Worm (Caenorhabditis elegans) whole organism, L2 larva: ENCODE measurements around the gene oef-1.
A peak's percentile ranks its signal among the peaks of the same experiment; 100 is the strongest.

ENCODE experiments used
- C34F6.9 ChIP-seq: fragments of 150-350 bp; optimal IDR thresholded peaks from 2 replicates; lab custom pipeline; 2014; ENCODE audit warnings: missing biosample characterization, missing genetic modification characterization
- F13H6.1 ChIP-seq: sonication (generic microtip); optimal IDR thresholded peaks from 2 replicates; lab custom pipeline; 2016; ENCODE audit warnings: missing genetic modification characterization, missing compliant biosample characterization
- R02D3.7 ChIP-seq: fragments of 150-350 bp; optimal IDR thresholded peaks from 2 replicates; lab custom pipeline; 2014; ENCODE audit warnings: missing biosample characterization, missing genetic modification characterization
- Y55F3AM.14 ChIP-seq: fragments of 200-800 bp; sonication (Bioruptor generic); optimal IDR thresholded peaks from 2 replicates; lab custom pipeline; 2018; ENCODE audit warnings: mild to moderate bottlenecking, missing genetic modification characterization, missing compliant biosample characterization
- ZK546.5 ChIP-seq: sonication (generic microtip); optimal IDR thresholded peaks from 2 replicates; lab custom pipeline; 2017; ENCODE audit warnings: missing biosample characterization, missing genetic modification characterization
- aly-2 ChIP-seq: fragments of 150-350 bp; optimal IDR thresholded peaks from 2 replicates; lab custom pipeline; 2014; ENCODE audit warnings: missing biosample characterization, missing genetic modification characterization
- blmp-1 ChIP-seq: sonication (generic microtip); optimal IDR thresholded peaks from 2 replicates; lab custom pipeline; 2017; ENCODE audit warnings: missing genetic modification characterization, mild to moderate bottlenecking, missing compliant biosample characterization, antibody characterized with exemption, moderate library complexity; ENCODE audit not compliant: insufficient read depth
- ceh-82 ChIP-seq: fragments of 150-350 bp; optimal IDR thresholded peaks from 2 replicates; lab custom pipeline; 2014; ENCODE audit warnings: missing biosample characterization, missing genetic modification characterization
- crh-2 ChIP-seq: sonication (generic microtip); optimal IDR thresholded peaks from 2 replicates; lab custom pipeline; 2017; ENCODE audit warnings: missing biosample characterization, missing genetic modification characterization
- dmd-4 ChIP-seq: sonication (generic microtip); optimal IDR thresholded peaks from 2 replicates; lab custom pipeline; 2017; ENCODE audit warnings: missing biosample characterization, missing genetic modification characterization
- egl-27 ChIP-seq: sonication (generic microtip); optimal IDR thresholded peaks from 3 replicates; lab custom pipeline; 2017; ENCODE audit warnings: missing biosample characterization, missing genetic modification reagents, missing genetic modification characterization
- elt-1 ChIP-seq: fragments of 150-350 bp; optimal IDR thresholded peaks from 2 replicates; lab custom pipeline; 2014; ENCODE audit warnings: missing biosample characterization, missing genetic modification characterization
- fos-1 ChIP-seq: fragments of 150-350 bp; optimal IDR thresholded peaks from 2 replicates; lab custom pipeline; 2014; ENCODE audit warnings: missing biosample characterization, missing genetic modification characterization
- lin-11 ChIP-seq: fragments of 150-350 bp; sonication (generic microtip); optimal IDR thresholded peaks from 2 replicates; lab custom pipeline; 2014; ENCODE audit warnings: missing biosample characterization, missing genetic modification characterization, inconsistent platforms, mixed read lengths
- lin-39 ChIP-seq: fragments of 150-350 bp; optimal IDR thresholded peaks from 2 replicates; lab custom pipeline; 2014; ENCODE audit warnings: missing biosample characterization, missing genetic modification reagents, missing genetic modification characterization
- lsy-2 ChIP-seq, 2 experiments: fragments of 150-350 bp in 1 of 2; sonication (generic microtip) in 1 of 2; optimal IDR thresholded peaks; 2 replicates each; lab custom pipeline; 2014 to 2017; ENCODE audit warnings: missing biosample characterization in 2 of 2, missing genetic modification characterization in 2 of 2
- mab-5 ChIP-seq: fragments of 150-350 bp; optimal IDR thresholded peaks from 2 replicates; lab custom pipeline; 2014; ENCODE audit warnings: missing biosample characterization, missing genetic modification characterization
- mbf-1 ChIP-seq: sonication (generic microtip); optimal IDR thresholded peaks from 2 replicates; lab custom pipeline; 2017; ENCODE audit warnings: missing biosample characterization, missing genetic modification characterization
- nhr-129 ChIP-seq: fragments of 150-350 bp; optimal IDR thresholded peaks from 2 replicates; lab custom pipeline; 2014; ENCODE audit warnings: missing biosample characterization, missing genetic modification characterization
- nhr-237 ChIP-seq: fragments of 150-350 bp; optimal IDR thresholded peaks from 2 replicates; lab custom pipeline; 2014; ENCODE audit warnings: missing biosample characterization, missing genetic modification characterization
- nhr-25 ChIP-seq: fragments of 150-350 bp; sonication (generic microtip); optimal IDR thresholded peaks from 3 replicates; lab custom pipeline; 2014; ENCODE audit warnings: missing biosample characterization, missing genetic modification characterization
- nhr-6 ChIP-seq: fragments of 150-350 bp; optimal IDR thresholded peaks from 2 replicates; lab custom pipeline; 2014; ENCODE audit warnings: missing biosample characterization, missing genetic modification characterization
- nhr-77 ChIP-seq: fragments of 150-350 bp; optimal IDR thresholded peaks from 2 replicates; lab custom pipeline; 2014; ENCODE audit warnings: missing biosample characterization, missing genetic modification characterization
- peb-1 ChIP-seq: fragments of 150-350 bp; optimal IDR thresholded peaks from 2 replicates; lab custom pipeline; 2014; ENCODE audit warnings: missing biosample characterization, missing genetic modification characterization
- sem-4 ChIP-seq: fragments of 150-350 bp; optimal IDR thresholded peaks from 2 replicates; lab custom pipeline; 2014; ENCODE audit warnings: missing biosample characterization, missing genetic modification reagents, missing genetic modification characterization
- sma-3 ChIP-seq: sonication (generic microtip); optimal IDR thresholded peaks from 2 replicates; lab custom pipeline; 2016; ENCODE audit warnings: missing genetic modification reagents, missing genetic modification characterization, missing compliant biosample characterization
- snpc-4 ChIP-seq: fragments of 150-350 bp; optimal IDR thresholded peaks from 2 replicates; lab custom pipeline; 2014; ENCODE audit warnings: missing biosample characterization, missing genetic modification characterization
- unc-39 ChIP-seq: fragments of 150-350 bp; optimal IDR thresholded peaks from 2 replicates; lab custom pipeline; 2014; ENCODE audit warnings: missing biosample characterization, missing genetic modification characterization
- unc-55 ChIP-seq: fragments of 150-350 bp; sonication (generic microtip); optimal IDR thresholded peaks from 3 replicates; lab custom pipeline; 2014; ENCODE audit warnings: missing biosample characterization, missing genetic modification reagents, missing genetic modification characterization
- unc-62 ChIP-seq: fragments of 150-350 bp; optimal IDR thresholded peaks from 2 replicates; lab custom pipeline; 2014; ENCODE audit warnings: missing biosample characterization, missing genetic modification reagents, missing genetic modification characterization
- zag-1 ChIP-seq: fragments of 150-350 bp; optimal IDR thresholded peaks from 2 replicates; lab custom pipeline; 2014; ENCODE audit warnings: missing biosample characterization, missing genetic modification characterization
- ztf-11 ChIP-seq: sonication (generic microtip); optimal IDR thresholded peaks from 2 replicates; lab custom pipeline; 2017; ENCODE audit warnings: missing biosample characterization, missing genetic modification characterization
- ztf-4 ChIP-seq: fragments of 150-350 bp; optimal IDR thresholded peaks from 2 replicates; lab custom pipeline; 2014; ENCODE audit warnings: missing biosample characterization, missing genetic modification characterization

The oef-1 gene

DNA sequence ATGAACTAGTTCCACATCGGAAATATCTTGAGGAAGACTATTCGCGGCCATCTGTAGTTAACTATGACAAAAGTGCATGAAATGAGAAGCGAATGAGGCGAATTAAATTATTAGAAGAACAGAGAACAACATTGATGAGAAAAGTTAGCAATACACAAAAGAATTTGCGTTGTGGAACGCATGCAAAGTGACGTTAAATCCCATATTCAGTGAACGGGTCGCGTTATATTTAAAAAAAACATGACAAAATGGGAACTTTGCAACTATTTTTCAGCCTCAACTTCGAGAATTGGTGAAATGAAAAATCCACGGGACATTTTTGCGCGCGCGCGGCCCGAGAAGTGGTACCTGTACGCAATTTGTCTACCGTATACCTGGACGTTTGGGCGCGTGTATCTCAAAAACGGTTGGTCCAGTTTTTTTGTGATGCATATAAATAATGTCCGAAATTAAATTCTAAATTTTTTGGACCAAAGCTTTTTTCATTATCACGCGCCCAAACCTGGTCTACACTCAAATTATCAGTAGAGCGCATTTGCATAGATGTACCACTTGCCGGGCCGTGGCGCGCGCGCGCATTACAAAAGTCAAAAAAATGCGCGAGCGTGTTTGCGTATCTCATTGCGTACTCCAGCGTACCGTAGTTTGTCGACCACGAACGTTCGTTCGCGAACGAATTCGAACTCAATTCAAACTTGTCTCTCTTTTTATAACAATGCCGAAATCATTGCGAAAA lies at the start of gene oef-1, which contains the start of gene cdd-2:
Gene oef-1 (plus strand): TSS at position 575 of the 736 bp plus-strand sequence.
Gene cdd-2 (minus strand): TSS at position 51 of the 736 bp plus-strand sequence.
- TF ChIP-seq nhr-6 (tag; lab: Kevin White, UChicago) (no peak), fos-1 (tag; lab: Kevin White, UChicago) (no peak), lin-11 (no peak), lin-39 (tag; lab: Kevin White, UChicago) (no peak), C34F6.9 (tag; lab: Kevin White, UChicago) (no peak), unc-55 (GFP tag; lab: Kevin White, UChicago) (no peak), unc-62 (GFP tag; lab: Kevin White, UChicago) (no peak), sem-4 (tag; lab: Kevin White, UChicago) (no peak), unc-39 (no peak), peb-1 (tag; lab: Kevin White, UChicago) (no peak), nhr-25 (tag; lab: Kevin White, UChicago) (no peak), Y55F3AM.14 (GFP tag; lab: Kevin White, UChicago) (no peak), nhr-237 (no peak)

DNA sequence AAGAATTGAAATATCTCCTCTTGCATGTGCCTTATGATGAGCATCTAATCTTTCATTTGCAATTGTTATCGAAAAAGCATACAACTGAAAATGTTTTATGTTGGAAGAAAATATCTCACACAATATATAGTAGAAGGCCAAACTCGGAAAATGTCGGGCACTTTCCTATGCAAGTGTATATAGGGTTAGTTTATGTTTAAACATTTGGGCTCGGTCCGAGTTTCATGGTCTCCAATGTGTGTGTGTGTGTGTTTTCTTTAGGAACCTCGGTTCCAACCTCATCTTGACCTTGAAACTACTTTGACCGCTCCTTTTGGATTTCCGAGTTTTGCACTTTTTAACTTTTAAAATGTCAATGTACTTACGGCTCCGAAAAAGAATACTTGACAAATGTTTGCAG lies 48.9 kb upstream of the oef-1 start:
- no peak for TF ChIP-seq ceh-82 (tag; lab: Kevin White, UChicago)
- no peak for TF ChIP-seq Y55F3AM.14 (GFP tag; lab: Kevin White, UChicago)
- peak; percentile 67 for TF ChIP-seq snpc-4 (tag; lab: Kevin White, UChicago)
- TF ChIP-seq mab-5, result no peak
- TF ChIP-seq, all 48 proteins: peak for 1

DNA sequence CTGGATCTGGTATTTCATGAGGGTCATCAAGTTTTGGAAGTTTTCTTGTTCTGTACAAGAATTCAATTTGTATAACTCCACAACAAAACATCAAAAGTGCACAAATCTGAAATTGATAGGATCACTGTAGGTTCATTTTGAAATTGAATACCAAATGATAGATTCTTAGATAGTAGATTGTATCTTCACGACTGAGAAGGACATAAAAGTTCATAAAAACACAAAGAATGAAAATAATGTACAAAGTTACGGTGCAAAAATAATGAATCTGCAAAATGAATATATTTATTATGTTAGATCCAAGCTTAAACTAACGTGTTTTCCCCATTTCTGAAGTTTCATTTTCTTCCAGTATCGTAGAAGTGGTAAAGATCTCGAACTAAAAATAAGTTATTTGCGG lies 47.3 kb upstream of the oef-1 start:
- TF ChIP-seq zag-1 (tag; lab: Kevin White, UChicago) (no peak), R02D3.7 (tag; lab: Kevin White, UChicago) (no peak), lin-11 (no peak), nhr-129 (tag; lab: Kevin White, UChicago) (no peak), unc-39 (no peak), ZK546.5 (no peak), lsy-2 (tag; optimal IDR thresholded peaks at IDR 0.05; lab: Kevin White, UChicago) (no peak), nhr-6 (tag; lab: Kevin White, UChicago) (no peak), ztf-4 (tag; lab: Kevin White, UChicago) (no peak), dmd-4 (tag; lab: Kevin White, UChicago) (no peak), mbf-1 (tag; lab: Kevin White, UChicago) (no peak), aly-2 (no peak), nhr-237 (no peak), F13H6.1 (tag; lab: Kevin White, UChicago) (no peak), crh-2 (tag; lab: Kevin White, UChicago) (no peak)

DNA sequence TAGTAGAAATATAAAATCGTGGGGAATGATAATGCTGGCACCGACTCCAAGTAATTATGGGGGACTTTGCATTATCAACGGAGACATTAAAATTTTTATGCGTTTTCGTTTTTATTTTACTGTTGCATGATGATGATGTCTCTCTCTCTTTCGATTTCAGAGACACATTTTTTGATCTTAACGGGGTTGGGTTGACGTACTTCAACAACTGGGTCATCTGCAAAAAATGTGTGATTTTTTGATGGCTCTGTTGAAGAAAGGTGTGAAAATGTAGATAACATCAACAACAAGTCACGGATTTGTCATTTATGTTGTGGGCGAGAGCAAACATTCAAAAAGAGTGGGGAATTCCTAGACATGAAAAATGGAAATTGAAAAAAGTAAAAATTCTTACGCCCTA lies 46.9 kb upstream of the oef-1 start, which contains the start of gene F55G1.15:
Gene F55G1.15 (minus strand): TSS at position 101 of the 400 bp plus-strand sequence.
- no peak for TF ChIP-seq nhr-25 (tag; lab: Kevin White, UChicago)
- TF ChIP-seq sma-3 (GFP tag; lab: Kevin White, UChicago), result no peak
- TF ChIP-seq crh-2 (tag; lab: Kevin White, UChicago), result no peak
- TF ChIP-seq ztf-11 (tag; lab: Kevin White, UChicago), result no peak
- no peak for TF ChIP-seq Y55F3AM.14 (GFP tag; lab: Kevin White, UChicago)

DNA sequence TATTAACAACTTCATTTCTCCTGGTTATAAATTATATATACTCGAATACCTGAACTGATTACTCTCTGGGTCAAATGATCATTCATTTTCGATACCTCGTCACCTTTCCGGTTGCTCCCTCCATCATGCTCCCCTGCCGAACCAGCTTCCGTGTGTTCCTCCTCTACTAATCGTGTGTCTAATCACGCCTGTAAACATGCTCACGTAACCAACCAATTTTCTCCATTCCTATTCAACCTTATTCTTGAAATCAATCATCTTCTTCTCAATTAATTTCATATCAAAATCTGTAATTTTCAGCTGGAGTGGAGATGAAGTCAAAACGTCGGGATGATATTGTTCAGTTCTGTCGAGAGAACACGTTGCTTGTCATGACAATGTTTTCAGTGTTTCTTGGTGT lies 44.9 kb upstream of the oef-1 start, which contains the start of gene glt-6:
Gene glt-6 (plus strand): TSS at position 301 of the 400 bp plus-strand sequence.
- TF ChIP-seq sma-3 (GFP tag; lab: Kevin White, UChicago), result no peak
- no peak for TF ChIP-seq nhr-77 (tag; lab: Kevin White, UChicago)
- TF ChIP-seq lsy-2 (tag; optimal IDR thresholded peaks at IDR 0.05; lab: Kevin White, UChicago), result no peak
- TF ChIP-seq elt-1, result no peak
- TF ChIP-seq egl-27, result no peak
- no peak for TF ChIP-seq sem-4 (tag; lab: Kevin White, UChicago)
- TF ChIP-seq blmp-1 (tag; lab: Kevin White, UChicago), result no peak
- TF ChIP-seq nhr-6 (tag; lab: Kevin White, UChicago), result no peak
- TF ChIP-seq, all 48 proteins: peak for 0
